Fruit fly (Drosophila melanogaster) whole organism, wandering third instar larva: ENCODE measurements around the gene CG13674.
A peak's percentile ranks its signal among the peaks of the same experiment; 100 is the strongest.

Experiments
- Abd-B ChIP-seq: fragments of >200 bp; optimal IDR thresholded peaks from 2 replicates; lab custom pipeline; 2017; ENCODE audit warnings: missing biosample characterization, missing genetic modification characterization
- CG32264 ChIP-seq: fragments of 200-800 bp; sonication (Bioruptor generic); optimal IDR thresholded peaks from 2 replicates; lab custom pipeline; 2016; ENCODE audit warnings: missing biosample characterization, missing genetic modification characterization
- CG9705 ChIP-seq: fragments of 200-800 bp; sonication (Bioruptor generic); optimal IDR thresholded peaks from 2 replicates; lab custom pipeline; 2018; ENCODE audit warnings: missing biosample characterization, mild to moderate bottlenecking, missing genetic modification characterization
- CrebA ChIP-seq: fragments of 200-800 bp; sonication (Bioruptor generic); optimal IDR thresholded peaks from 2 replicates; lab custom pipeline; 2016; ENCODE audit warnings: missing biosample characterization, mild to moderate bottlenecking, missing genetic modification characterization, borderline replicate concordance
- Dfd ChIP-seq: fragments of >200 bp; optimal IDR thresholded peaks from 2 replicates; lab custom pipeline; 2017; ENCODE audit warnings: missing biosample characterization, missing genetic modification characterization
- HLH106 ChIP-seq: fragments of 200-800 bp; optimal IDR thresholded peaks from 3 replicates; lab custom pipeline; 2019; ENCODE audit warnings: missing biosample characterization, mild to moderate bottlenecking, missing genetic modification characterization, moderate library complexity
- Hnf4 ChIP-seq: fragments of 200-800 bp; sonication (Bioruptor generic); optimal IDR thresholded peaks from 2 replicates; lab custom pipeline; 2016; ENCODE audit warnings: missing biosample characterization, mild to moderate bottlenecking, missing genetic modification characterization
- Hr78 ChIP-seq: fragments of >200 bp; optimal IDR thresholded peaks from 2 replicates; lab custom pipeline; 2017; ENCODE audit warnings: missing biosample characterization, missing genetic modification characterization
- Jra ChIP-seq: sonication (Bioruptor generic); optimal IDR thresholded peaks from 2 replicates; lab custom pipeline; 2016; ENCODE audit warnings: missing biosample characterization, missing genetic modification characterization
- Myc ChIP-seq: fragments of >200 bp; optimal IDR thresholded peaks from 2 replicates; lab custom pipeline; 2017
- OdsH ChIP-seq: fragments of 200-800 bp; sonication (Bioruptor generic); optimal IDR thresholded peaks from 2 replicates; lab custom pipeline; 2016; ENCODE audit warnings: missing biosample characterization, mild to moderate bottlenecking, missing genetic modification characterization
- Rel ChIP-seq, 2 experiments: fragments of 200-800 bp; sonication (Bioruptor generic) in 1 of 2; optimal IDR thresholded peaks; 2 replicates in 1 of 2; 3 replicates in 1 of 2; lab custom pipeline; 2016 to 2019; ENCODE audit warnings: mild to moderate bottlenecking in 2 of 2, missing biosample characterization in 2 of 2, missing genetic modification characterization in 2 of 2, moderate library complexity in 1 of 2
- Sp1 ChIP-seq: fragments of 200-800 bp; sonication (Bioruptor generic); optimal IDR thresholded peaks from 3 replicates; lab custom pipeline; 2019; ENCODE audit warnings: missing biosample characterization, mild to moderate bottlenecking, missing genetic modification characterization, moderate library complexity
- Vsx2 ChIP-seq: fragments of 200-300, 225-300 bp; sonication (Bioruptor generic); optimal IDR thresholded peaks from 2 replicates; lab custom pipeline; 2018; ENCODE audit warnings: missing biosample characterization, missing genetic modification characterization; ENCODE audit not compliant: partially characterized antibody
- br ChIP-seq: fragments of 200-800 bp; sonication (Bioruptor generic); optimal IDR thresholded peaks from 2 replicates; lab custom pipeline; 2016; ENCODE audit warnings: missing biosample characterization, missing genetic modification characterization
- brk ChIP-seq: fragments of 200-800 bp; sonication (Bioruptor generic); optimal IDR thresholded peaks from 2 replicates; lab custom pipeline; 2016; ENCODE audit warnings: missing biosample characterization, mild to moderate bottlenecking, missing genetic modification characterization
- dl ChIP-seq, 2 experiments: fragments of 175-275, 200-275 bp in 1 of 2; fragments of 200-275 bp in 1 of 2; sonication (Bioruptor generic); optimal IDR thresholded peaks; lab custom pipeline; 2018; ENCODE audit warnings: mild to moderate bottlenecking in 2 of 2, missing biosample characterization in 2 of 2, missing genetic modification characterization in 2 of 2, moderate library complexity in 2 of 2; ENCODE audit not compliant: partially characterized antibody in 2 of 2, insufficient read depth in 1 of 2
- dmrt93B ChIP-seq: fragments of 200-800 bp; sonication (Bioruptor generic); optimal IDR thresholded peaks from 2 replicates; lab custom pipeline; 2018; ENCODE audit warnings: missing biosample characterization, mild to moderate bottlenecking, missing genetic modification characterization
- dsf ChIP-seq: sonication (Bioruptor generic); optimal IDR thresholded peaks from 2 replicates; lab custom pipeline; 2016; ENCODE audit warnings: missing biosample characterization, missing genetic modification characterization, borderline replicate concordance
- ey ChIP-seq: fragments of 200-800 bp; sonication (Bioruptor generic); optimal IDR thresholded peaks from 2 replicates; lab custom pipeline; 2016; ENCODE audit warnings: missing biosample characterization, missing genetic modification characterization
- foxo ChIP-seq, 2 experiments: fragments of 200-800 bp; sonication (Bioruptor generic); optimal IDR thresholded peaks; 2 replicates in 1 of 2; 3 replicates in 1 of 2; lab custom pipeline; 2016 to 2017; ENCODE audit warnings: missing biosample characterization in 2 of 2, missing genetic modification characterization in 2 of 2
- fru ChIP-seq: fragments of 200-800 bp; sonication (Bioruptor generic); optimal IDR thresholded peaks from 3 replicates; lab custom pipeline; 2016; ENCODE audit warnings: missing biosample characterization, mild to moderate bottlenecking, missing genetic modification characterization
- h ChIP-seq: fragments of 200-800 bp; sonication (Bioruptor generic); optimal IDR thresholded peaks from 3 replicates; lab custom pipeline; 2016; ENCODE audit warnings: missing biosample characterization, mild to moderate bottlenecking, missing genetic modification characterization
- jim ChIP-seq: fragments of 175-275, 200-325 bp; sonication (Bioruptor generic); optimal IDR thresholded peaks from 2 replicates; lab custom pipeline; 2016; ENCODE audit warnings: missing biosample characterization, mild to moderate bottlenecking, missing genetic modification characterization
- lola ChIP-seq: fragments of >200 bp; optimal IDR thresholded peaks from 2 replicates; lab custom pipeline; 2017; ENCODE audit warnings: missing biosample characterization, missing genetic modification characterization
- pan ChIP-seq: fragments of >200 bp; optimal IDR thresholded peaks from 2 replicates; lab custom pipeline; 2017
- psq ChIP-seq: fragments of 200-800 bp; sonication (Bioruptor generic); optimal IDR thresholded peaks from 3 replicates; lab custom pipeline; 2017; ENCODE audit warnings: missing biosample characterization, mild to moderate bottlenecking, missing genetic modification characterization, moderate library complexity
- rgr ChIP-seq: fragments of 200-800 bp; sonication (Bioruptor generic); optimal IDR thresholded peaks from 3 replicates; lab custom pipeline; 2016; ENCODE audit warnings: missing biosample characterization, mild to moderate bottlenecking, missing genetic modification characterization
- sage ChIP-seq: fragments of 200-800 bp; sonication (Bioruptor generic); optimal IDR thresholded peaks from 2 replicates; lab custom pipeline; 2016; ENCODE audit warnings: missing biosample characterization, mild to moderate bottlenecking, missing genetic modification characterization
- sv ChIP-seq: fragments of 200-800 bp; sonication (Bioruptor generic); optimal IDR thresholded peaks from 3 replicates; lab custom pipeline; 2016; ENCODE audit warnings: missing biosample characterization, missing genetic modification characterization
- tai ChIP-seq: sonication (Bioruptor generic); optimal IDR thresholded peaks from 2 replicates; lab custom pipeline; 2016; ENCODE audit warnings: missing biosample characterization, missing genetic modification characterization
- usp ChIP-seq: fragments of >200 bp; optimal IDR thresholded peaks from 2 replicates; lab custom pipeline; 2017; ENCODE audit warnings: missing biosample characterization, missing genetic modification characterization
- woc ChIP-seq: sonication (Bioruptor generic); optimal IDR thresholded peaks from 2 replicates; lab custom pipeline; 2016; ENCODE audit warnings: missing biosample characterization, mild to moderate bottlenecking, missing genetic modification characterization

CG13674 gene

DNA sequence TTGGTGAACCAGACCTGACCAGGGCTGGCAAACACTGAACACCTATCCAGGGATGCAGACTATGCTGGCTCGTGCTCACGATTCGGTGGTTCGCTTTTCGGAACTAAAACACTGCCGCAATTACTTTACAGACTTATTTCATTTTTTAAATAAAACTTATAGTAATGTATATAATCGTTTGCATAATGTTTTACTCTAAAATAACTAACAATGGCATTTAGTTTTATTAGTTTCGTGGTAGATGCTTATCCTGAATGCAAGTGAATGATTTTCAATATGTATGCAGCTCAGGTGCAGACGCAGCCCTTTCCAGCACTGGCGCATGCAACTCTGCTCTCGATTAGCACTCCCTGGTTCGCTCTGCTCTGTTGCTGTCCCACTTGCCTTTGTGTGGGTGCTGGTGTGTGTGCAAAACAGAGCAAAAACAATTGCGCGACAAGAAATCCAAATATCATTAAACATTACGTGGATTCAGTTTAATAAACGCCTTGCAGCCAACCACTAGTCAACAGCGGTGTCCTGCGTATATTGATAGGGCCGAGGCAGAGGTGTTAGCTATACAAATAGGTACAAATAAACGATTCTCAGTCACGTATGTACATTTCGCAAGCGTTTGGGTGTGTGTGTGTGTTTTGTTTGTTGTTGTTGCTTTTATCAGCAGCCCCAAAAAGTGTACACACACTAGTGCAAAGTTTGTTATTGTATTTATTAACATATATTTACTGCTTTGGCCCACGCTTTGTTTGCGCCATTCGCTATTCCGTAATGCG, 32.0 kb downstream of the CG13674 start, which contains the start of the genes ERR and Atg18a (continued):
- TF ChIP-seq jim = peak; percentile 36
- peak; percentile 29 for TF ChIP-seq CG32264 (GFP tag; lab: Kevin White, UChicago)
- no peak for TF ChIP-seq dl (GFP tag; optimal IDR thresholded peaks at IDR 0.05; lab: Kevin White, UChicago; ENCODE audit: insufficient read depth in 1 of 2, partially characterized antibody in 2 of 2)
- peak; percentile 86 for TF ChIP-seq Sp1 (GFP tag; lab: Kevin White, UChicago)
- peak; percentile 85 for TF ChIP-seq CG9705
- peak; percentile 84 for TF ChIP-seq ey (GFP tag; lab: Kevin White, UChicago)
- TF ChIP-seq brk = no peak
- TF ChIP-seq fru (GFP tag; lab: Kevin White, UChicago) = peak; percentile 87
- peak; percentile 49 for TF ChIP-seq Rel (GFP tag; optimal IDR thresholded peaks at IDR 0.05; lab: Kevin White, UChicago)
- TF ChIP-seq Rel (tag; optimal IDR thresholded peaks at IDR 0.05; lab: Kevin White, UChicago) = peak; percentile 69
- TF ChIP-seq sage = peak; percentile 50
- peak; percentile 91 for TF ChIP-seq dmrt93B

- TF ChIP-seq Jra (GFP tag; lab: Kevin White, UChicago) (peak; percentile 68), Hr78 (GFP tag; lab: Kevin White, UChicago) (no peak), lola (GFP tag; lab: Kevin White, UChicago) (no peak), dmrt93B (no peak), usp (GFP tag; lab: Kevin White, UChicago) (no peak), pan (lab: Kevin White, UChicago) (no peak), brk (no peak), dsf (no peak), Abd-B (GFP tag; lab: Kevin White, UChicago) (no peak), rgr (GFP tag; lab: Kevin White, UChicago) (peak; percentile 47), woc (GFP tag; lab: Kevin White, UChicago) (peak; percentile 50), Dfd (GFP tag; lab: Kevin White, UChicago) (no peak), sv (peak; percentile 60), dl (GFP tag; optimal IDR thresholded peaks at IDR 0.05; lab: Kevin White, UChicago; ENCODE audit: insufficient read depth in 1 of 2, partially characterized antibody in 2 of 2) (no peak), Sp1 (GFP tag; lab: Kevin White, UChicago) (peak; percentile 33), CG32264 (GFP tag; lab: Kevin White, UChicago) (no peak), br (GFP tag; lab: Kevin White, UChicago) (peak; percentile 56), OdsH (GFP tag; lab: Kevin White, UChicago) (peak; percentile 26), Vsx2 (no peak), h (GFP tag; lab: Kevin White, UChicago) (peak; percentile 88), Myc (lab: Kevin White, UChicago) (no peak), tai (GFP tag; lab: Kevin White, UChicago) (no peak), CrebA (GFP tag; lab: Kevin White, UChicago) (no peak), Rel (GFP tag; optimal IDR thresholded peaks at IDR 0.05; lab: Kevin White, UChicago) (no peak), Rel (tag; optimal IDR thresholded peaks at IDR 0.05; lab: Kevin White, UChicago) (no peak), HLH106 (peak; percentile 28), fru (GFP tag; lab: Kevin White, UChicago) (peak; percentile 85), Hnf4 (GFP tag; lab: Kevin White, UChicago) (peak; percentile 50), CG9705 (no peak), psq (GFP tag; lab: Kevin White, UChicago) (peak; percentile 45), ey (GFP tag; lab: Kevin White, UChicago) (peak; percentile 62), foxo (GFP tag; optimal IDR thresholded peaks at IDR 0.05; lab: Kevin White, UChicago) (peak in 1 of 2 experiments; percentile 56)
Measured at dm6 chr3L:8185263-8186227, 33.2 kb downstream of the CG13674 start.
